Worm (Caenorhabditis elegans) whole organism, late embryonic: ENCODE measurements around the gene C11E4.8.

Experiments
- C08G9.2 ChIP-seq: sonication (generic microtip); optimal IDR thresholded peaks from 2 replicates; lab custom pipeline; 2016; ENCODE audit warnings: mild to moderate bottlenecking, missing genetic modification characterization, moderate library complexity, missing compliant biosample characterization
- C38D4.7 ChIP-seq: fragments of 200-800 bp; sonication (Bioruptor generic); optimal IDR thresholded peaks from 2 replicates; lab custom pipeline; 2018; ENCODE audit warnings: mild to moderate bottlenecking, missing genetic modification characterization, moderate library complexity, missing compliant biosample characterization
- F13H6.1 ChIP-seq: sonication (generic microtip); optimal IDR thresholded peaks from 2 replicates; lab custom pipeline; 2016; ENCODE audit warnings: missing genetic modification characterization, missing compliant biosample characterization
- K02D7.2 ChIP-seq: sonication (generic microtip); optimal IDR thresholded peaks from 2 replicates; lab custom pipeline; 2017; ENCODE audit warnings: mild to moderate bottlenecking, missing genetic modification characterization, missing compliant biosample characterization
- K09A11.1 ChIP-seq: sonication (generic microtip); optimal IDR thresholded peaks from 2 replicates; lab custom pipeline; 2017; ENCODE audit warnings: antibody characterized with exemption, mild to moderate bottlenecking, missing genetic modification characterization, missing compliant biosample characterization; ENCODE audit not compliant: insufficient read depth
- T23F11.4 ChIP-seq: fragments of 200-800 bp; sonication (Bioruptor generic); optimal IDR thresholded peaks from 2 replicates; lab custom pipeline; 2018; ENCODE audit warnings: mild to moderate bottlenecking, missing genetic modification characterization, missing compliant biosample characterization
- Y22D7AL.16 ChIP-seq: sonication (generic microtip); optimal IDR thresholded peaks from 2 replicates; lab custom pipeline; 2016; ENCODE audit warnings: missing genetic modification characterization, missing compliant biosample characterization
- ceh-14 ChIP-seq: sonication (generic microtip); optimal IDR thresholded peaks from 2 replicates; lab custom pipeline; 2016; ENCODE audit warnings: missing genotype, missing genetic modification characterization, missing compliant biosample characterization
- ceh-19 ChIP-seq: fragments of 200-800 bp; sonication (Bioruptor generic); optimal IDR thresholded peaks from 2 replicates; lab custom pipeline; 2018; ENCODE audit warnings: mild to moderate bottlenecking, missing genetic modification characterization, missing compliant biosample characterization
- ceh-2 ChIP-seq: sonication (generic microtip); optimal IDR thresholded peaks from 2 replicates; lab custom pipeline; 2016; ENCODE audit warnings: missing genotype, missing genetic modification characterization, missing compliant biosample characterization
- ceh-22 ChIP-seq: sonication (generic microtip); optimal IDR thresholded peaks from 2 replicates; lab custom pipeline; 2017; ENCODE audit warnings: missing biosample characterization, missing genetic modification characterization
- ceh-24 ChIP-seq: sonication (generic microtip); optimal IDR thresholded peaks from 2 replicates; lab custom pipeline; 2016; ENCODE audit warnings: mild to moderate bottlenecking, missing genetic modification characterization, missing compliant biosample characterization
- ceh-30 ChIP-seq: fragments of 150-350 bp; optimal IDR thresholded peaks from 2 replicates; lab custom pipeline; 2014; ENCODE audit warnings: missing biosample characterization, missing genetic modification characterization
- ceh-31 ChIP-seq: sonication (generic microtip); optimal IDR thresholded peaks from 2 replicates; lab custom pipeline; 2016; ENCODE audit warnings: missing genetic modification characterization, missing compliant biosample characterization
- ceh-45 ChIP-seq: fragments of 200-800 bp; sonication (Bioruptor generic); IDR thresholded peaks from 2 replicates; pipeline ENCODE4 v1.3.6; 2022; ENCODE audit warnings: missing genetic modification reagents, missing genetic modification characterization, missing compliant biosample characterization
- ceh-6 ChIP-seq: fragments of 200-800 bp; sonication (Bioruptor generic); optimal IDR thresholded peaks from 2 replicates; lab custom pipeline; 2018; ENCODE audit warnings: mild to moderate bottlenecking, missing genetic modification characterization, missing compliant biosample characterization
- ceh-9 ChIP-seq: sonication (generic microtip); optimal IDR thresholded peaks from 2 replicates; lab custom pipeline; 2016; ENCODE audit warnings: mild to moderate bottlenecking, missing genetic modification characterization, inconsistent platforms, missing compliant biosample characterization
- dmd-4 ChIP-seq: sonication (generic microtip); optimal IDR thresholded peaks from 2 replicates; lab custom pipeline; 2016; ENCODE audit warnings: borderline replicate concordance, missing genetic modification characterization, missing compliant biosample characterization
- elt-2 ChIP-seq: sonication (generic microtip); optimal IDR thresholded peaks from 2 replicates; lab custom pipeline; 2016; ENCODE audit warnings: missing genetic modification reagents, missing genetic modification characterization, missing compliant biosample characterization
- elt-4 ChIP-seq: sonication (generic microtip); optimal IDR thresholded peaks from 2 replicates; lab custom pipeline; 2016; ENCODE audit warnings: missing genetic modification characterization, missing compliant biosample characterization
- ets-4 ChIP-seq: sonication (generic microtip); optimal IDR thresholded peaks from 2 replicates; lab custom pipeline; 2016; ENCODE audit warnings: missing genetic modification characterization, missing compliant biosample characterization
- eyg-1 ChIP-seq: sonication (generic microtip); optimal IDR thresholded peaks from 2 replicates; lab custom pipeline; 2016; ENCODE audit warnings: missing genotype, missing genetic modification characterization, missing compliant biosample characterization
- fax-1 ChIP-seq: sonication (generic microtip); optimal IDR thresholded peaks from 2 replicates; lab custom pipeline; 2016; ENCODE audit warnings: missing genotype, missing genetic modification characterization, missing compliant biosample characterization
- fkh-10 ChIP-seq: fragments of 150-350 bp; optimal IDR thresholded peaks from 2 replicates; lab custom pipeline; 2014; ENCODE audit warnings: missing biosample characterization, missing genetic modification reagents, missing genetic modification characterization
- fkh-6 ChIP-seq: sonication (generic microtip); optimal IDR thresholded peaks from 2 replicates; lab custom pipeline; 2016; ENCODE audit warnings: missing genetic modification characterization, missing compliant biosample characterization
- gmeb-2 ChIP-seq: sonication (generic microtip); optimal IDR thresholded peaks from 2 replicates; lab custom pipeline; 2016; ENCODE audit warnings: missing genetic modification characterization, inconsistent platforms, missing compliant biosample characterization
- hlh-15 ChIP-seq: sonication (generic microtip); optimal IDR thresholded peaks from 2 replicates; lab custom pipeline; 2016; ENCODE audit warnings: missing genetic modification characterization, missing compliant biosample characterization
- hlh-30 ChIP-seq: sonication (generic microtip); optimal IDR thresholded peaks from 2 replicates; lab custom pipeline; 2017; ENCODE audit warnings: antibody characterized with exemption, missing genetic modification characterization, missing compliant biosample characterization; ENCODE audit not compliant: insufficient read depth
- hlh-6 ChIP-seq: sonication (generic microtip); optimal IDR thresholded peaks from 2 replicates; lab custom pipeline; 2016; ENCODE audit warnings: missing genotype, missing genetic modification characterization, missing compliant biosample characterization
- hlh-8 ChIP-seq: sonication (generic microtip); optimal IDR thresholded peaks from 2 replicates; lab custom pipeline; 2016; ENCODE audit warnings: missing genotype, missing genetic modification characterization, missing compliant biosample characterization
- lin-11 ChIP-seq: fragments of 200-800 bp; sonication (Bioruptor generic); optimal IDR thresholded peaks from 2 replicates; lab custom pipeline; 2018; ENCODE audit warnings: mild to moderate bottlenecking, missing genetic modification characterization, missing compliant biosample characterization
- mec-3 ChIP-seq: sonication (generic microtip); optimal IDR thresholded peaks from 2 replicates; lab custom pipeline; 2016; ENCODE audit warnings: borderline replicate concordance, missing genetic modification characterization, missing compliant biosample characterization
- nfya-1 ChIP-seq: sonication (generic microtip); optimal IDR thresholded peaks from 2 replicates; lab custom pipeline; 2017; ENCODE audit warnings: missing genetic modification characterization, mild to moderate bottlenecking, missing compliant biosample characterization, antibody characterized with exemption, moderate library complexity
- nhr-232 ChIP-seq: sonication (generic microtip); optimal IDR thresholded peaks from 2 replicates; lab custom pipeline; 2016; ENCODE audit warnings: missing genetic modification characterization, missing compliant biosample characterization
- npax-4 ChIP-seq: sonication (generic microtip); optimal IDR thresholded peaks from 2 replicates; lab custom pipeline; 2016; ENCODE audit warnings: missing genetic modification characterization, missing compliant biosample characterization
- odd-2 ChIP-seq: sonication (generic microtip); optimal IDR thresholded peaks from 2 replicates; lab custom pipeline; 2017; ENCODE audit warnings: antibody characterized with exemption, mild to moderate bottlenecking, missing genetic modification characterization, missing compliant biosample characterization
- pag-3 ChIP-seq: sonication (generic microtip); optimal IDR thresholded peaks from 2 replicates; lab custom pipeline; 2016; ENCODE audit warnings: missing compliant biosample characterization, missing genetic modification characterization, borderline replicate concordance
- pat-9 ChIP-seq: fragments of 200-800 bp; sonication (Bioruptor generic); optimal IDR thresholded peaks from 2 replicates; lab custom pipeline; 2018; ENCODE audit warnings: mild to moderate bottlenecking, missing genetic modification characterization, moderate library complexity, missing compliant biosample characterization
- pax-1 ChIP-seq: fragments of 150-350 bp; optimal IDR thresholded peaks from 2 replicates; lab custom pipeline; 2014; ENCODE audit warnings: missing biosample characterization, missing genetic modification characterization
- pha-2 ChIP-seq: sonication (generic microtip); optimal IDR thresholded peaks from 2 replicates; lab custom pipeline; 2017; ENCODE audit warnings: mild to moderate bottlenecking, missing genetic modification characterization, missing compliant biosample characterization
- pha-4 ChIP-seq: fragments of 150-350 bp; optimal IDR thresholded peaks from 2 replicates; lab custom pipeline; 2018; ENCODE audit warnings: missing biosample characterization, missing genetic modification reagents, missing genetic modification characterization
- pros-1 ChIP-seq: fragments of 150-350 bp; optimal IDR thresholded peaks from 2 replicates; lab custom pipeline; 2014; ENCODE audit warnings: missing biosample characterization, missing genetic modification reagents, missing genetic modification characterization
- ref-2 ChIP-seq: sonication (generic microtip); optimal IDR thresholded peaks from 2 replicates; lab custom pipeline; 2016; ENCODE audit warnings: missing genetic modification characterization, missing compliant biosample characterization
- rnt-1 ChIP-seq: sonication (generic microtip); optimal IDR thresholded peaks from 2 replicates; lab custom pipeline; 2016; ENCODE audit warnings: missing genetic modification characterization, missing compliant biosample characterization
- sdc-2 ChIP-seq: sonication (generic microtip); optimal IDR thresholded peaks from 2 replicates; lab custom pipeline; 2016; ENCODE audit warnings: missing genotype, missing genetic modification characterization, missing compliant biosample characterization
- tbx-7 ChIP-seq: sonication (generic microtip); optimal IDR thresholded peaks from 2 replicates; lab custom pipeline; 2016; ENCODE audit warnings: missing genotype, missing genetic modification characterization, missing compliant biosample characterization
- unc-3 ChIP-seq, 2 experiments: fragments of 200-800 bp in 1 of 2; sonication (Bioruptor generic) in 1 of 2; sonication (generic microtip) in 1 of 2; conservative IDR thresholded peaks in 1 of 2; optimal IDR thresholded peaks in 1 of 2; 2 replicates each; pipeline versions ENCODE4 v1.3.6 to Lab custom; 2016 to 2022; ENCODE audit warnings: missing compliant biosample characterization in 2 of 2, missing genetic modification characterization in 2 of 2, missing genetic modification reagents in 1 of 2
- unc-42 ChIP-seq: sonication (generic microtip); optimal IDR thresholded peaks from 2 replicates; lab custom pipeline; 2016; ENCODE audit warnings: missing genotype, missing genetic modification characterization, missing compliant biosample characterization
- unc-55 ChIP-seq: sonication (generic microtip); optimal IDR thresholded peaks from 2 replicates; lab custom pipeline; 2017; ENCODE audit warnings: missing biosample characterization, missing genetic modification reagents, missing genetic modification characterization
- ztf-16 ChIP-seq: sonication (generic microtip); optimal IDR thresholded peaks from 2 replicates; lab custom pipeline; 2017; ENCODE audit warnings: missing genetic modification characterization, missing compliant biosample characterization

C11E4.8 gene

ce11 chrX:9637137-9637536, 16.9 kb downstream of the C11E4.8 start:
- TF ChIP-seq ceh-31 (peak; percentile 12), pha-2 (tag; lab: Kevin White, UChicago) (no peak), ceh-2 (peak; percentile 21), sdc-2 (peak; percentile 59), ceh-14 (tag; lab: Kevin White, UChicago) (peak; percentile 15), hlh-6 (tag; lab: Kevin White, UChicago) (peak; percentile 33)

DNA sequence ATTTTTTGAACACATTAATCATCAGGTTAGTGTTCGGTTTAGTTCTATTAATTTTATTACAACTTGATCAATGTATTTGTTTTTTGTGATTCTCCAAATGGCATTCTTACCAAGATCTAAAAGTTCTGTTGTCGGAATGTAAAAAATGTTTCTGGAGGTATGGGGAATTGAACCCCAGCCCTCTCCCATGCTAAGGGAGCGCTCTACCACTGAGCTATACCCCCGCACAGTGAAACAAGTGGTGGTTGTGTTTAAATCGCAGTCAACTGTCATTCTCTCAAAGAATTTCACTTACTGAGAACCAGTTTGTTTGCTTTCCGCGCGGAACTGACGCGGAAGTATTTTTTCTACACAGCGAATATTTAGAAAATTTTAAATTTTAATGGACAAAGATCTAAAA, 17.5 kb downstream of the C11E4.8 start:
- TF ChIP-seq fkh-6 (tag; lab: Kevin White, UChicago) = peak; percentile 83
- TF ChIP-seq odd-2 (tag; lab: Kevin White, UChicago) = peak; percentile 22
- no peak for TF ChIP-seq pha-4 (tag; lab: Kevin White, UChicago)
- TF ChIP-seq pha-2 (tag; lab: Kevin White, UChicago) = peak; percentile 83
- peak; percentile 63 for TF ChIP-seq ceh-2
- TF ChIP-seq ref-2 (tag; lab: Kevin White, UChicago) = peak; percentile 78
- peak; percentile 27 for TF ChIP-seq tbx-7 (tag; lab: Kevin White, UChicago)
- peak; percentile 5 for TF ChIP-seq pax-1 (tag; lab: Kevin White, UChicago)
- peak; percentile 71 for TF ChIP-seq npax-4
- peak; percentile 24 for TF ChIP-seq pros-1 (tag; lab: Kevin White, UChicago)
- peak; percentile 33 for TF ChIP-seq eyg-1 (tag; lab: Kevin White, UChicago)
- TF ChIP-seq gmeb-2 = peak; percentile 82
- peak; percentile 69 for TF ChIP-seq ceh-30 (tag; lab: Kevin White, UChicago)
- peak; percentile 29 for TF ChIP-seq hlh-8 (tag; lab: Kevin White, UChicago)
- no peak for TF ChIP-seq ceh-22 (tag; lab: Kevin White, UChicago)
- no peak for TF ChIP-seq hlh-30
- peak; percentile 44 for TF ChIP-seq mec-3 (tag; lab: Kevin White, UChicago)
- peak; percentile 85 for TF ChIP-seq dmd-4 (tag; lab: Kevin White, UChicago)
- TF ChIP-seq C08G9.2 (tag; lab: Kevin White, UChicago) = peak; percentile 64
- no peak for TF ChIP-seq elt-4 (tag; lab: Kevin White, UChicago)
- TF ChIP-seq ceh-45 (GFP tag; lab: Robert Waterston, UW) = peak; percentile 85
- peak; percentile 71 for TF ChIP-seq nhr-232 (tag; lab: Kevin White, UChicago)
- TF ChIP-seq K09A11.1 (tag; lab: Kevin White, UChicago) = peak; percentile 73
- peak; percentile 90 for TF ChIP-seq unc-3 (GFP tag; conservative IDR thresholded peaks at IDR 0.05; lab: Robert Waterston, UW)
- TF ChIP-seq unc-3 (tag; optimal IDR thresholded peaks at IDR 0.05; lab: Kevin White, UChicago) = peak; percentile 79
- TF ChIP-seq rnt-1 (tag; lab: Kevin White, UChicago) = peak; percentile 38
- peak; percentile 90 for TF ChIP-seq ceh-6 (GFP tag; lab: Kevin White, UChicago)
- peak; percentile 79 for TF ChIP-seq T23F11.4 (GFP tag; lab: Kevin White, UChicago)
- peak; percentile 77 for TF ChIP-seq C38D4.7
- TF ChIP-seq ceh-24 (tag; lab: Kevin White, UChicago) = peak; percentile 75
- peak; percentile 80 for TF ChIP-seq lin-11
- peak; percentile 79 for TF ChIP-seq pag-3
- peak; percentile 78 for TF ChIP-seq pat-9 (tag; lab: Kevin White, UChicago)
- TF ChIP-seq ceh-9 (tag; lab: Kevin White, UChicago) = peak; percentile 45
- TF ChIP-seq ceh-19 (GFP tag; lab: Kevin White, UChicago) = peak; percentile 71
- TF ChIP-seq unc-42 (tag; lab: Kevin White, UChicago) = peak; percentile 11
- TF ChIP-seq ceh-31 = peak; percentile 57
- TF ChIP-seq ztf-16 (tag; lab: Kevin White, UChicago) = peak; percentile 72
- no peak for TF ChIP-seq unc-55 (GFP tag; lab: Kevin White, UChicago)
- peak; percentile 89 for TF ChIP-seq K02D7.2
- peak; percentile 82 for TF ChIP-seq Y22D7AL.16 (tag; lab: Kevin White, UChicago)
- TF ChIP-seq fkh-10 (GFP tag; lab: Kevin White, UChicago) = peak; percentile 67
- no peak for TF ChIP-seq ets-4 (tag; lab: Kevin White, UChicago)
- peak; percentile 86 for TF ChIP-seq elt-2 (tag; lab: Kevin White, UChicago)
- peak; percentile 44 for TF ChIP-seq nfya-1 (tag; lab: Kevin White, UChicago)
- peak; percentile 77 for TF ChIP-seq fax-1 (tag; lab: Kevin White, UChicago)
- TF ChIP-seq F13H6.1 (tag; lab: Kevin White, UChicago) = peak; percentile 61
- peak; percentile 76 for TF ChIP-seq hlh-15 (tag; lab: Kevin White, UChicago)
